Fruit fly (Drosophila melanogaster) whole organism, embryonic: ENCODE measurements around the gene Tgt.

Experiments used
- B-H2 ChIP-seq: fragments of 200-800 bp; sonication (Bioruptor generic); optimal IDR thresholded peaks from 2 replicates; lab custom pipeline; 2018; ENCODE audit warnings: missing biosample characterization, mild to moderate bottlenecking, missing genetic modification characterization
- CG10979 ChIP-seq: fragments of 200-800 bp; sonication (Bioruptor generic); optimal IDR thresholded peaks from 2 replicates; lab custom pipeline; 2018; ENCODE audit warnings: missing biosample characterization, mild to moderate bottlenecking, missing genetic modification characterization, moderate library complexity
- CG11247 ChIP-seq: fragments of 200-800 bp; sonication (Bioruptor generic); IDR thresholded peaks from 2 replicates; pipeline ENCODE4 v1.3.6; 2022; ENCODE audit warnings: missing biosample characterization, missing genetic modification characterization
- CG11560 ChIP-seq: fragments of 200-800 bp; sonication (Bioruptor generic); IDR thresholded peaks from 3 replicates; pipeline ENCODE4 v1.3.6; 2022; ENCODE audit warnings: missing biosample characterization, missing genetic modification characterization
- CG12155 ChIP-seq: fragments of 200-800 bp; sonication (Bioruptor generic); optimal IDR thresholded peaks from 3 replicates; lab custom pipeline; 2016; ENCODE audit warnings: missing biosample characterization, missing genetic modification characterization
- CG12769 ChIP-seq: fragments of 200-800 bp; sonication (Bioruptor generic); optimal IDR thresholded peaks from 2 replicates; lab custom pipeline; 2019; ENCODE audit warnings: missing biosample characterization, mild to moderate bottlenecking, missing genetic modification characterization, moderate library complexity
- CG13123 ChIP-seq: fragments of 200-800 bp; sonication (Bioruptor generic); optimal IDR thresholded peaks from 2 replicates; lab custom pipeline; 2016; ENCODE audit warnings: missing biosample characterization, missing genetic modification characterization
- CG13287 ChIP-seq: fragments of 200-800 bp; sonication (Bioruptor generic); IDR thresholded peaks from 2 replicates; pipeline ENCODE4 v1.3.6; 2022; ENCODE audit warnings: missing biosample characterization, missing genetic modification characterization; ENCODE audit not compliant: partially characterized antibody
- CG1647 ChIP-seq: fragments of 200-800 bp; sonication (Bioruptor generic); optimal IDR thresholded peaks from 3 replicates; lab custom pipeline; 2016; ENCODE audit warnings: missing biosample characterization, missing genetic modification characterization
- CG16815 ChIP-seq: fragments of 200-800 bp; sonication (Bioruptor generic); optimal IDR thresholded peaks from 3 replicates; lab custom pipeline; 2017; ENCODE audit warnings: missing biosample characterization, mild to moderate bottlenecking, missing genetic modification characterization
- CG17829 ChIP-seq: fragments of 200-800 bp; optimal IDR thresholded peaks from 2 replicates; lab custom pipeline; 2019; ENCODE audit warnings: missing biosample characterization, mild to moderate bottlenecking, missing genetic modification characterization, moderate library complexity
- CG18599 ChIP-seq: fragments of 200-800 bp; sonication (Bioruptor generic); optimal IDR thresholded peaks from 3 replicates; lab custom pipeline; 2017; ENCODE audit warnings: missing biosample characterization, missing genetic modification characterization, mild to moderate bottlenecking, moderate library complexity, missing genetic modification reagents
- CG2712 ChIP-seq: fragments of 200-800 bp; optimal IDR thresholded peaks from 3 replicates; lab custom pipeline; 2019; ENCODE audit warnings: missing biosample characterization, mild to moderate bottlenecking, missing genetic modification characterization, moderate library complexity
- CG5245 ChIP-seq: fragments of 200-800 bp; sonication (Bioruptor generic); optimal IDR thresholded peaks from 3 replicates; lab custom pipeline; 2016; ENCODE audit warnings: missing biosample characterization, missing genetic modification characterization
- CG6654 ChIP-seq: fragments of 200-800 bp; sonication (Bioruptor generic); optimal IDR thresholded peaks from 2 replicates; lab custom pipeline; 2017; ENCODE audit warnings: missing biosample characterization, mild to moderate bottlenecking, missing genetic modification characterization
- CG6854 ChIP-seq: fragments of 200-800 bp; sonication (Bioruptor generic); optimal IDR thresholded peaks from 3 replicates; lab custom pipeline; 2017; ENCODE audit warnings: missing biosample characterization, mild to moderate bottlenecking, missing genetic modification characterization
- CG8290 ChIP-seq, 3 experiments: fragments of 200-800 bp; sonication (Bioruptor generic); optimal IDR thresholded peaks; 2 replicates each; lab custom pipeline; 2016 to 2019; ENCODE audit warnings: missing biosample characterization in 3 of 3, missing genetic modification characterization in 3 of 3, mild to moderate bottlenecking in 2 of 3, moderate library complexity in 1 of 3
- CG9437 ChIP-seq: fragments of 200-800 bp; sonication (Bioruptor generic); optimal IDR thresholded peaks from 2 replicates; lab custom pipeline; 2018; ENCODE audit warnings: missing biosample characterization, mild to moderate bottlenecking, missing genetic modification characterization
- Camta ChIP-seq: fragments of 200-800 bp; sonication (Bioruptor generic); optimal IDR thresholded peaks from 2 replicates; lab custom pipeline; 2016; ENCODE audit warnings: missing biosample characterization, missing genetic modification characterization
- CrebB ChIP-seq: fragments of 200-800 bp; sonication (Bioruptor generic); optimal IDR thresholded peaks from 3 replicates; lab custom pipeline; 2018; ENCODE audit warnings: missing biosample characterization, mild to moderate bottlenecking, missing genetic modification characterization
- Deaf1 ChIP-seq: fragments of 200-800 bp; optimal IDR thresholded peaks from 3 replicates; lab custom pipeline; 2019; ENCODE audit warnings: missing biosample characterization, mild to moderate bottlenecking, missing genetic modification characterization, moderate library complexity
- GATAe ChIP-seq: fragments of 200-800 bp; sonication (Bioruptor generic); conservative IDR thresholded peaks from 2 replicates; pipeline ENCODE4 v1.3.6; 2022; ENCODE audit warnings: missing biosample characterization, missing genetic modification characterization
- Gsc ChIP-seq: fragments of 200-800 bp; sonication (Bioruptor generic); IDR thresholded peaks from 2 replicates; pipeline ENCODE4 v1.3.6; 2022; ENCODE audit warnings: missing biosample characterization, missing genetic modification characterization
- HLH4C ChIP-seq: fragments of 200-800 bp; sonication (Bioruptor generic); IDR thresholded peaks from 3 replicates; pipeline ENCODE4 v1.3.6; 2022; ENCODE audit warnings: missing biosample characterization, missing genetic modification characterization; ENCODE audit not compliant: partially characterized antibody
- Lhr ChIP-seq: fragments of 200-800 bp; sonication (Bioruptor generic); optimal IDR thresholded peaks from 3 replicates; lab custom pipeline; 2017; ENCODE audit warnings: mild to moderate bottlenecking, missing biosample characterization, missing genetic modification reagents, missing genetic modification characterization
- MTF-1 ChIP-seq: fragments of 200-800 bp; sonication (Bioruptor generic); optimal IDR thresholded peaks from 2 replicates; lab custom pipeline; 2018; ENCODE audit warnings: missing biosample characterization, mild to moderate bottlenecking, missing genetic modification characterization, borderline replicate concordance
- Med ChIP-seq: fragments of 200-800 bp; sonication (Bioruptor generic); peaks from one replicate; lab custom pipeline; 2016; ENCODE audit warnings: missing biosample characterization, missing genetic modification characterization, mild to moderate bottlenecking, inconsistent platforms, moderate library complexity
- Ptx1 ChIP-seq: fragments of 200-800 bp; sonication (Bioruptor generic); IDR thresholded peaks from 2 replicates; pipeline ENCODE4 v1.3.6; 2022; ENCODE audit warnings: missing biosample characterization, missing genetic modification characterization
- Sry-δ ChIP-seq: fragments of 200-800 bp; sonication (Bioruptor generic); optimal IDR thresholded peaks from 2 replicates; lab custom pipeline; 2016; ENCODE audit warnings: missing biosample characterization, missing genetic modification characterization
- Xrp1 ChIP-seq: fragments of 200-800 bp; sonication (Bioruptor generic); IDR thresholded peaks from 2 replicates; pipeline ENCODE4 v1.3.6; 2022; ENCODE audit warnings: missing biosample characterization, missing genetic modification characterization
- al ChIP-seq: fragments of 200-800 bp; sonication (Bioruptor generic); IDR thresholded peaks from 2 replicates; pipeline ENCODE4 v1.3.6; 2022; ENCODE audit warnings: missing biosample characterization, missing genetic modification characterization
- bigmax ChIP-seq: fragments of 200-800 bp; sonication (Bioruptor generic); optimal IDR thresholded peaks from 2 replicates; lab custom pipeline; 2018; ENCODE audit warnings: missing biosample characterization, mild to moderate bottlenecking, missing genetic modification characterization
- caup ChIP-seq: fragments of 200-800 bp; sonication (Bioruptor generic); optimal IDR thresholded peaks from 3 replicates; lab custom pipeline; 2017; ENCODE audit warnings: missing biosample characterization, mild to moderate bottlenecking, missing genetic modification characterization, moderate library complexity; ENCODE audit not compliant: severe bottlenecking
- croc ChIP-seq: fragments of 200-800 bp; sonication (Bioruptor generic); conservative IDR thresholded peaks from 3 replicates; pipeline ENCODE4 v1.3.6; 2022; ENCODE audit warnings: missing biosample characterization, missing genetic modification characterization
- en ChIP-seq: fragments of 200-800 bp; sonication (Bioruptor generic); optimal IDR thresholded peaks from 2 replicates; lab custom pipeline; 2016; ENCODE audit warnings: missing biosample characterization, missing genetic modification characterization
- gcm ChIP-seq: fragments of 200-800 bp; sonication (Bioruptor generic); optimal IDR thresholded peaks from 2 replicates; lab custom pipeline; 2019; ENCODE audit warnings: missing biosample characterization, mild to moderate bottlenecking, missing genetic modification characterization, moderate library complexity
- hkb ChIP-seq, 2 experiments: fragments of 200-800 bp in 1 of 2; fragments of >200 bp in 1 of 2; sonication (Bioruptor generic) in 1 of 2; IDR thresholded peaks in 1 of 2; optimal IDR thresholded peaks in 1 of 2; 2 replicates each; pipeline versions ENCODE4 v1.3.6 to Lab custom; 2017 to 2022; ENCODE audit warnings: missing biosample characterization in 1 of 2, missing genetic modification characterization in 1 of 2
- kni ChIP-seq: fragments of 200-800 bp; sonication (Bioruptor generic); optimal IDR thresholded peaks from 3 replicates; lab custom pipeline; 2017; ENCODE audit warnings: mild to moderate bottlenecking, missing biosample characterization, missing genetic modification reagents, missing genetic modification characterization
- oc ChIP-seq: fragments of 200-800 bp; sonication (Bioruptor generic); optimal IDR thresholded peaks from 2 replicates; lab custom pipeline; 2018; ENCODE audit warnings: missing biosample characterization, mild to moderate bottlenecking, missing genetic modification characterization, moderate library complexity
- pho ChIP-seq: fragments of 200-800 bp; sonication (Bioruptor generic); optimal IDR thresholded peaks from 2 replicates; lab custom pipeline; 2016; ENCODE audit warnings: missing biosample characterization, missing genetic modification characterization
- pnt ChIP-seq: fragments of 200-800 bp; sonication (Bioruptor generic); optimal IDR thresholded peaks from 3 replicates; lab custom pipeline; 2016; ENCODE audit warnings: missing biosample characterization, missing genetic modification characterization
- prd ChIP-seq, 3 experiments: fragments of >200 bp in 2 of 3; fragments of 200-800 bp in 1 of 3; sonication (Bioruptor generic) in 1 of 3; optimal IDR thresholded peaks in 2 of 3; IDR thresholded peaks in 1 of 3; 2 replicates in 2 of 3; 3 replicates in 1 of 3; pipeline versions ENCODE4 v1.3.6 to Lab custom; 2017 to 2022; ENCODE audit warnings: missing biosample characterization in 1 of 3, missing genetic modification characterization in 1 of 3
- pum ChIP-seq: fragments of 200-800 bp; sonication (Bioruptor generic); optimal IDR thresholded peaks from 2 replicates; lab custom pipeline; 2016; ENCODE audit warnings: missing biosample characterization, missing genetic modification characterization
- sens ChIP-seq: fragments of 200-800 bp; sonication (Bioruptor generic); peaks from one replicate; lab custom pipeline; 2016; ENCODE audit warnings: missing biosample characterization, missing genetic modification characterization
- seq ChIP-seq: fragments of 200-800 bp; sonication (Bioruptor generic); IDR thresholded peaks from 2 replicates; pipeline ENCODE4 v1.3.6; 2022; ENCODE audit warnings: missing biosample characterization, missing genetic modification characterization
- trh ChIP-seq: fragments of 200-800 bp; sonication (Bioruptor generic); optimal IDR thresholded peaks from 2 replicates; lab custom pipeline; 2016; ENCODE audit warnings: missing biosample characterization, missing genetic modification characterization
- twi ChIP-seq: fragments of 200-800 bp; optimal IDR thresholded peaks from 2 replicates; lab custom pipeline; 2019; ENCODE audit warnings: missing biosample characterization, mild to moderate bottlenecking, missing genetic modification characterization, moderate library complexity

The Tgt gene

DNA sequence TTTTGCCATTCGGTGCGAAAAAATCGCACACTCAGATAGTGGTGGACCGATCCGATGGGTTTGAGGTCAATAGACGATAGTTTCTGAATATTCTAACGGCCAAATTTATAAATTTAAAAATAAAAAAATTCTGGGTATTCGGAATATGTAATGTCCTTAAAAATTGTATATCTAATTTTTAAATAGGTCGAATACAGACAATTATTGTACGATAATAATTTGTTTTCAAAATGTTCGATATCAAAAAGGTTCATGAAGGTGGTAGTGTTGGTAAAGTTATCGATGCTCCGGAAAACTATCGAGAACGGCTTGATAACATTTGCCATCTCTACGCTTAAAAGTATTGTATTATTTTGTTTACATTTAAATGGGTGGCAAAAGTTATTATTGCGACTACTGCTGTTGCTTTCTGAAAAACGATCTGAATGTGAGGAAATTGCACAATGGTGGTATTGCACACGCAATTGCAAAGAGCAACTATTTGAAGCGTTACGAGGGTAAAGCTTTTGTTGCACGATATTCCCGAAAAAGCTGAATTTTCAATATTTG, 13.9 kb upstream of the Tgt start, which contains the start of the genes CG31922 and Plap (continued):
- TF ChIP-seq HLH4C (GFP tag; lab: Robert Waterston, UW) (peak; percentile 79), Xrp1 (peak; percentile 72), en (no peak), CG16815 (GFP tag; lab: Kevin White, UChicago) (peak; percentile 48), Deaf1 (peak; percentile 41), trh (GFP tag; lab: Kevin White, UChicago) (no peak), CG6654 (GFP tag; lab: Kevin White, UChicago) (no peak), CG12155 (GFP tag; lab: Kevin White, UChicago) (peak; percentile 80), CG11247 (GFP tag; lab: Robert Waterston, UW) (no peak), sens (peak; percentile 92), CG6854 (GFP tag; lab: Kevin White, UChicago) (no peak), CG12769 (tag; lab: Kevin White, UChicago) (no peak), CG9437 (GFP tag; lab: Kevin White, UChicago) (peak; percentile 55), CG17829 (tag; lab: Kevin White, UChicago) (peak; percentile 80), CG10979 (peak; percentile 54), pum (GFP tag; lab: Kevin White, UChicago) (peak; percentile 74), CG2712 (peak; percentile 78), CrebB (tag; lab: Kevin White, UChicago) (peak; percentile 32), CG13123 (GFP tag; lab: Kevin White, UChicago) (peak; percentile 47), Sry-δ (GFP tag; lab: Kevin White, UChicago) (peak; percentile 96), pnt (GFP tag; lab: Kevin White, UChicago) (peak; percentile 33), Camta (GFP tag; lab: Kevin White, UChicago) (peak; percentile 51), prd (optimal IDR thresholded peaks at IDR 0.05; lab: Kevin White, UChicago) (no peak), prd (GFP tag; IDR thresholded peaks at IDR 0.05; lab: Robert Waterston, UW) (peak; percentile 74; the same call in 2 of the 3 replicates), CG11560 (tag; lab: Robert Waterston, UW) (0 out of 3 replicates have a peak, but pooled peaks have one; percentile 55), seq (GFP tag; lab: Robert Waterston, UW) (peak; percentile 32; the same call in 1 of the 2 replicates), al (GFP tag; lab: Robert Waterston, UW) (peak; percentile 65), caup (GFP tag; lab: Kevin White, UChicago) (peak; percentile 14), hkb (optimal IDR thresholded peaks at IDR 0.05; lab: Kevin White, UChicago) (no peak), hkb (GFP tag; IDR thresholded peaks at IDR 0.05; lab: Robert Waterston, UW) (peak; percentile 59; the same call in 1 of the 2 replicates), kni (GFP tag; lab: Kevin White, UChicago) (peak; percentile 14), pho (peak; percentile 81), gcm (GFP tag; lab: Kevin White, UChicago) (peak; percentile 36), CG13287 (GFP tag; lab: Robert Waterston, UW) (peak; percentile 95), Ptx1 (GFP tag; lab: Robert Waterston, UW) (peak; percentile 61; the same call in 1 of the 2 replicates), twi (peak; percentile 58), CG5245 (GFP tag; lab: Kevin White, UChicago) (peak; percentile 39), oc (tag; lab: Kevin White, UChicago) (no peak), CG18599 (GFP tag; lab: Kevin White, UChicago) (peak; percentile 60), GATAe (peak; percentile 27; the same call in 1 of the 2 replicates), CG1647 (peak; percentile 69), Lhr (GFP tag; lab: Kevin White, UChicago) (peak; percentile 59), Gsc (GFP tag; lab: Robert Waterston, UW) (no peak), bigmax (GFP tag; lab: Kevin White, UChicago) (no peak), CG8290 (GFP tag; optimal IDR thresholded peaks at IDR 0.05; lab: Kevin White, UChicago) (no peak), CG8290 (tag; optimal IDR thresholded peaks at IDR 0.05; lab: Kevin White, UChicago) (peak in 1 of 2 experiments; percentile 19), B-H2 (no peak), MTF-1 (no peak), Med (GFP tag; lab: Kevin White, UChicago) (peak; percentile 93), croc (GFP tag; lab: Robert Waterston, UW) (peak; percentile 23; the same call in 1 of the 3 replicates)
